Fruit fly (Drosophila melanogaster) whole organism, wandering third instar larva: ENCODE measurements around the gene CG43448.
A peak's percentile ranks its signal among the peaks of the same experiment; 100 is the strongest.

Experiments
- Abd-B ChIP-seq: fragments of >200 bp; optimal IDR thresholded peaks from 2 replicates; lab custom pipeline; 2017; ENCODE audit warnings: missing biosample characterization, missing genetic modification characterization
- CG32264 ChIP-seq: fragments of 200-800 bp; sonication (Bioruptor generic); optimal IDR thresholded peaks from 2 replicates; lab custom pipeline; 2016; ENCODE audit warnings: missing biosample characterization, missing genetic modification characterization
- CG9705 ChIP-seq: fragments of 200-800 bp; sonication (Bioruptor generic); optimal IDR thresholded peaks from 2 replicates; lab custom pipeline; 2018; ENCODE audit warnings: missing biosample characterization, mild to moderate bottlenecking, missing genetic modification characterization
- CrebA ChIP-seq: fragments of 200-800 bp; sonication (Bioruptor generic); optimal IDR thresholded peaks from 2 replicates; lab custom pipeline; 2016; ENCODE audit warnings: missing biosample characterization, mild to moderate bottlenecking, missing genetic modification characterization, borderline replicate concordance
- Dif ChIP-seq: fragments of 200-275, 200-300 bp; sonication (Bioruptor generic); optimal IDR thresholded peaks from 2 replicates; lab custom pipeline; 2018; ENCODE audit warnings: missing biosample characterization, missing genetic modification characterization; ENCODE audit not compliant: partially characterized antibody
- GATAd ChIP-seq: sonication (Bioruptor generic); optimal IDR thresholded peaks from 2 replicates; lab custom pipeline; 2016; ENCODE audit warnings: missing biosample characterization, missing genetic modification characterization
- Hnf4 ChIP-seq: fragments of 200-800 bp; sonication (Bioruptor generic); optimal IDR thresholded peaks from 2 replicates; lab custom pipeline; 2016; ENCODE audit warnings: missing biosample characterization, mild to moderate bottlenecking, missing genetic modification characterization
- Hr78 ChIP-seq: fragments of >200 bp; optimal IDR thresholded peaks from 2 replicates; lab custom pipeline; 2017; ENCODE audit warnings: missing biosample characterization, missing genetic modification characterization
- Hr83 ChIP-seq: fragments of 200-300 bp; sonication (Bioruptor generic); optimal IDR thresholded peaks from 2 replicates; lab custom pipeline; 2016; ENCODE audit warnings: missing biosample characterization, mild to moderate bottlenecking, missing genetic modification characterization, moderate library complexity; ENCODE audit not compliant: poor library complexity, severe bottlenecking
- Jra ChIP-seq: sonication (Bioruptor generic); optimal IDR thresholded peaks from 2 replicates; lab custom pipeline; 2016; ENCODE audit warnings: missing biosample characterization, missing genetic modification characterization
- Myc ChIP-seq: fragments of >200 bp; optimal IDR thresholded peaks from 2 replicates; lab custom pipeline; 2017
- N ChIP-seq: fragments of >200 bp; optimal IDR thresholded peaks from 2 replicates; lab custom pipeline; 2018; ENCODE audit warnings: missing biosample characterization, missing external identifiers, missing genetic modification characterization
- OdsH ChIP-seq: fragments of 200-800 bp; sonication (Bioruptor generic); optimal IDR thresholded peaks from 2 replicates; lab custom pipeline; 2016; ENCODE audit warnings: missing biosample characterization, mild to moderate bottlenecking, missing genetic modification characterization
- Rel ChIP-seq, 2 experiments: fragments of 200-800 bp; sonication (Bioruptor generic) in 1 of 2; optimal IDR thresholded peaks; 2 replicates in 1 of 2; 3 replicates in 1 of 2; lab custom pipeline; 2016 to 2019; ENCODE audit warnings: mild to moderate bottlenecking in 2 of 2, missing biosample characterization in 2 of 2, missing genetic modification characterization in 2 of 2, moderate library complexity in 1 of 2
- br ChIP-seq: fragments of 200-800 bp; sonication (Bioruptor generic); optimal IDR thresholded peaks from 2 replicates; lab custom pipeline; 2016; ENCODE audit warnings: missing biosample characterization, missing genetic modification characterization
- brk ChIP-seq: fragments of 200-800 bp; sonication (Bioruptor generic); optimal IDR thresholded peaks from 2 replicates; lab custom pipeline; 2016; ENCODE audit warnings: missing biosample characterization, mild to moderate bottlenecking, missing genetic modification characterization
- dl ChIP-seq, 2 experiments: fragments of 175-275, 200-275 bp in 1 of 2; fragments of 200-275 bp in 1 of 2; sonication (Bioruptor generic); optimal IDR thresholded peaks; lab custom pipeline; 2018; ENCODE audit warnings: mild to moderate bottlenecking in 2 of 2, missing biosample characterization in 2 of 2, missing genetic modification characterization in 2 of 2, moderate library complexity in 2 of 2; ENCODE audit not compliant: partially characterized antibody in 2 of 2, insufficient read depth in 1 of 2
- dmrt93B ChIP-seq: fragments of 200-800 bp; sonication (Bioruptor generic); optimal IDR thresholded peaks from 2 replicates; lab custom pipeline; 2018; ENCODE audit warnings: missing biosample characterization, mild to moderate bottlenecking, missing genetic modification characterization
- dsf ChIP-seq: sonication (Bioruptor generic); optimal IDR thresholded peaks from 2 replicates; lab custom pipeline; 2016; ENCODE audit warnings: missing biosample characterization, missing genetic modification characterization, borderline replicate concordance
- ey ChIP-seq: fragments of 200-800 bp; sonication (Bioruptor generic); optimal IDR thresholded peaks from 2 replicates; lab custom pipeline; 2016; ENCODE audit warnings: missing biosample characterization, missing genetic modification characterization
- fru ChIP-seq: fragments of 200-800 bp; sonication (Bioruptor generic); optimal IDR thresholded peaks from 3 replicates; lab custom pipeline; 2016; ENCODE audit warnings: missing biosample characterization, mild to moderate bottlenecking, missing genetic modification characterization
- h ChIP-seq: fragments of 200-800 bp; sonication (Bioruptor generic); optimal IDR thresholded peaks from 3 replicates; lab custom pipeline; 2016; ENCODE audit warnings: missing biosample characterization, mild to moderate bottlenecking, missing genetic modification characterization
- jim ChIP-seq: fragments of 175-275, 200-325 bp; sonication (Bioruptor generic); optimal IDR thresholded peaks from 2 replicates; lab custom pipeline; 2016; ENCODE audit warnings: missing biosample characterization, mild to moderate bottlenecking, missing genetic modification characterization
- pan ChIP-seq: fragments of >200 bp; optimal IDR thresholded peaks from 2 replicates; lab custom pipeline; 2017
- sage ChIP-seq: fragments of 200-800 bp; sonication (Bioruptor generic); optimal IDR thresholded peaks from 2 replicates; lab custom pipeline; 2016; ENCODE audit warnings: missing biosample characterization, mild to moderate bottlenecking, missing genetic modification characterization
- tai ChIP-seq: sonication (Bioruptor generic); optimal IDR thresholded peaks from 2 replicates; lab custom pipeline; 2016; ENCODE audit warnings: missing biosample characterization, missing genetic modification characterization
- usp ChIP-seq: fragments of >200 bp; optimal IDR thresholded peaks from 2 replicates; lab custom pipeline; 2017; ENCODE audit warnings: missing biosample characterization, missing genetic modification characterization

CG43448 gene

dm6 chr3R:30202898-30203103, 34.7 kb downstream of the CG43448 start, which contains the start of gene CG9743:
CG9743 (minus strand) TSS chr3R:30202998.
- no peak for TF ChIP-seq CG9705 (GFP tag; lab: Kevin White, UChicago)
- TF ChIP-seq CrebA (GFP tag; lab: Kevin White, UChicago) = no peak

dm6 chr3R:30201064-30201463, 36.5 kb downstream of the CG43448 start:
- no peak for TF ChIP-seq dl (GFP tag; optimal IDR thresholded peaks at IDR 0.05; lab: Kevin White, UChicago; ENCODE audit: insufficient read depth in 1 of 2, partially characterized antibody in 2 of 2)

dm6 chr3R:30200091-30200698, 37.3 kb downstream of the CG43448 start:
- TF ChIP-seq dsf (GFP tag; lab: Kevin White, UChicago) (no peak), CG32264 (GFP tag; lab: Kevin White, UChicago) (no peak), Jra (GFP tag; lab: Kevin White, UChicago) (peak; percentile 10), fru (GFP tag; lab: Kevin White, UChicago) (peak; percentile 44), Rel (GFP tag; optimal IDR thresholded peaks at IDR 0.05; lab: Kevin White, UChicago) (no peak), Rel (tag; optimal IDR thresholded peaks at IDR 0.05; lab: Kevin White, UChicago) (peak; percentile 33), h (GFP tag; lab: Kevin White, UChicago) (peak; percentile 37), jim (GFP tag; lab: Kevin White, UChicago) (no peak)

- no peak for TF ChIP-seq Hnf4
- TF ChIP-seq dmrt93B (GFP tag; lab: Kevin White, UChicago) = no peak
- TF ChIP-seq br = no peak
- no peak for TF ChIP-seq Dif (GFP tag; lab: Kevin White, UChicago)
- no peak for TF ChIP-seq GATAd (GFP tag; lab: Kevin White, UChicago)
- TF ChIP-seq Hr83 (GFP tag; lab: Kevin White, UChicago) = no peak
Measured at dm6 chr3R:30198793-30199192, 38.7 kb downstream of the CG43448 start.

- TF ChIP-seq Hr78 (GFP tag; lab: Kevin White, UChicago) (no peak), CG32264 (GFP tag; lab: Kevin White, UChicago) (no peak), Myc (lab: Kevin White, UChicago) (no peak), usp (GFP tag; lab: Kevin White, UChicago) (no peak), Abd-B (GFP tag; lab: Kevin White, UChicago) (no peak), brk (GFP tag; lab: Kevin White, UChicago) (no peak), Dif (GFP tag; lab: Kevin White, UChicago) (no peak), ey (GFP tag; lab: Kevin White, UChicago) (no peak), Rel (GFP tag; optimal IDR thresholded peaks at IDR 0.05; lab: Kevin White, UChicago) (no peak), Rel (tag; optimal IDR thresholded peaks at IDR 0.05; lab: Kevin White, UChicago) (no peak), tai (GFP tag; lab: Kevin White, UChicago) (no peak), GATAd (GFP tag; lab: Kevin White, UChicago) (no peak), dsf (GFP tag; lab: Kevin White, UChicago) (no peak), Jra (GFP tag; lab: Kevin White, UChicago) (no peak), dl (GFP tag; optimal IDR thresholded peaks at IDR 0.05; lab: Kevin White, UChicago; ENCODE audit: insufficient read depth in 1 of 2, partially characterized antibody in 2 of 2) (no peak)
Measured at dm6 chr3R:30197796-30198195, 39.7 kb downstream of the CG43448 start.

- TF ChIP-seq pan (lab: Kevin White, UChicago) (no peak), dsf (GFP tag; lab: Kevin White, UChicago) (no peak), Dif (GFP tag; lab: Kevin White, UChicago) (no peak), OdsH (GFP tag; lab: Kevin White, UChicago) (no peak), Rel (GFP tag; optimal IDR thresholded peaks at IDR 0.05; lab: Kevin White, UChicago) (no peak), Rel (tag; optimal IDR thresholded peaks at IDR 0.05; lab: Kevin White, UChicago) (no peak), CrebA (GFP tag; lab: Kevin White, UChicago) (no peak), sage (GFP tag; lab: Kevin White, UChicago) (no peak), Myc (lab: Kevin White, UChicago) (no peak), N (GFP tag; lab: Kevin White, UChicago) (no peak)
Measured at dm6 chr3R:30196128-30196527, 41.4 kb downstream of the CG43448 start, which contains the start of gene CG15531. CG15531 (minus strand) TSS chr3R:30196228.
